Worm (Caenorhabditis elegans): ENCODE results near the gene F41H10.12.

The F41H10.12 gene

ce11 chrIV:5405345-5405744, 20.2 kb downstream of the F41H10.12 start, which contains the start of gene ZK616.61:
TSS of gene ZK616.61 (plus strand) at chrIV:5405645.
- TF ChIP-seq C08G9.2 (tag; optimal IDR thresholded peaks at IDR 0.05) (no peak), ceh-9 (tag; optimal IDR thresholded peaks at IDR 0.05) (no peak), pros-1 (tag; optimal IDR thresholded peaks at IDR 0.05) (no peak), F13H6.1 (tag; optimal IDR thresholded peaks at IDR 0.05) (no peak), C38D4.7 (GFP tag; optimal IDR thresholded peaks at IDR 0.05) (no peak), unc-3 (GFP tag; conservative IDR thresholded peaks at IDR 0.05) (no peak), unc-3 (tag; optimal IDR thresholded peaks at IDR 0.05) (no peak), K09A11.1 (tag; optimal IDR thresholded peaks at IDR 0.05; ENCODE audit: insufficient read depth) (no peak), T23F11.4 (GFP tag; optimal IDR thresholded peaks at IDR 0.05) (no peak), lin-11 (tag; optimal IDR thresholded peaks at IDR 0.05) (no peak), zip-5 (tag; optimal IDR thresholded peaks at IDR 0.05) (no peak), hlh-15 (tag; optimal IDR thresholded peaks at IDR 0.05) (no peak), tbx-7 (tag; optimal IDR thresholded peaks at IDR 0.05) (no peak), ahr-1 (tag; optimal IDR thresholded peaks at IDR 0.05) (no peak)

- TF ChIP-seq ceh-18 (tag; optimal IDR thresholded peaks at IDR 0.05) (no peak), nhr-11 (tag; optimal IDR thresholded peaks at IDR 0.05) (no peak), hlh-15 (tag; optimal IDR thresholded peaks at IDR 0.05) (no peak), unc-55 (GFP tag; optimal IDR thresholded peaks at IDR 0.05) (no peak), Y22D7AL.16 (tag; optimal IDR thresholded peaks at IDR 0.05) (no peak), elt-4 (tag; optimal IDR thresholded peaks at IDR 0.05) (no peak), unc-3 (GFP tag; conservative IDR thresholded peaks at IDR 0.05) (no peak), unc-3 (tag; optimal IDR thresholded peaks at IDR 0.05) (no peak), hlh-13 (GFP tag; optimal IDR thresholded peaks at IDR 0.05) (no peak), pax-1 (tag; optimal IDR thresholded peaks at IDR 0.05) (no peak), lim-6 (tag; optimal IDR thresholded peaks at IDR 0.05) (no peak), elt-2 (tag; optimal IDR thresholded peaks at IDR 0.05) (no peak), eyg-1 (tag; optimal IDR thresholded peaks at IDR 0.05) (no peak), ceh-24 (tag; optimal IDR thresholded peaks at IDR 0.05) (no peak), ceh-6 (GFP tag; optimal IDR thresholded peaks at IDR 0.05) (no peak)
These were observed 24.0 kb downstream of the F41H10.12 start for ce11 chrIV:5409112-5409511.

ce11 chrIV:5411120-5411519, 26.0 kb downstream of the F41H10.12 start, which contains the start of gene ZK616.65:
TSS of gene ZK616.65 (minus strand) at chrIV:5411220.
- TF ChIP-seq rnt-1 (tag; optimal IDR thresholded peaks at IDR 0.05), result no peak
- no peak for TF ChIP-seq syd-9 (tag; optimal IDR thresholded peaks at IDR 0.05)
- TF ChIP-seq unc-55 (GFP tag; optimal IDR thresholded peaks at IDR 0.05), result no peak
- no peak for TF ChIP-seq ref-2 (tag; optimal IDR thresholded peaks at IDR 0.05)
- no peak for TF ChIP-seq sox-2 (GFP tag; IDR thresholded peaks at IDR 0.05)
- no peak for TF ChIP-seq hlh-6 (tag; optimal IDR thresholded peaks at IDR 0.05)
- TF ChIP-seq npax-4 (tag; optimal IDR thresholded peaks at IDR 0.05), result no peak
- TF ChIP-seq ceh-6 (GFP tag; optimal IDR thresholded peaks at IDR 0.05), result no peak
- TF ChIP-seq ahr-1 (tag; optimal IDR thresholded peaks at IDR 0.05), result no peak
- no peak for TF ChIP-seq hlh-15 (tag; optimal IDR thresholded peaks at IDR 0.05)
- no peak for TF ChIP-seq Y22D7AL.16 (tag; optimal IDR thresholded peaks at IDR 0.05)
- TF ChIP-seq T23F11.4 (GFP tag; optimal IDR thresholded peaks at IDR 0.05), result no peak
- no peak for TF ChIP-seq fkh-10 (GFP tag; optimal IDR thresholded peaks at IDR 0.05)
- TF ChIP-seq hlh-30 (tag; optimal IDR thresholded peaks at IDR 0.05; ENCODE audit: insufficient read depth), result no peak
- TF ChIP-seq lin-11 (tag; optimal IDR thresholded peaks at IDR 0.05), result no peak
- TF ChIP-seq pag-3 (tag; optimal IDR thresholded peaks at IDR 0.05; ENCODE audit: borderline replicate concordance), result no peak
- TF ChIP-seq ceh-45 (GFP tag; IDR thresholded peaks at IDR 0.05), result no peak
- TF ChIP-seq ceh-18 (tag; optimal IDR thresholded peaks at IDR 0.05), result no peak
- no peak for TF ChIP-seq ttx-3 (tag; optimal IDR thresholded peaks at IDR 0.05)
